Worm (Caenorhabditis elegans) whole organism, L1 larva: ENCODE data around the gene F59E11.6.
A peak's percentile ranks its signal among the peaks of the same experiment; 100 is the strongest.

Experiments used
- ama-1 ChIP-seq: fragments of 150-350 bp; optimal IDR thresholded peaks from 2 replicates; lab custom pipeline; 2014
- blmp-1 ChIP-seq: fragments of 150-350 bp; optimal IDR thresholded peaks from 2 replicates; lab custom pipeline; 2014; ENCODE audit warnings: missing biosample characterization, missing genetic modification characterization
- ceh-63 ChIP-seq: fragments of 200-800 bp; sonication (Bioruptor generic); optimal IDR thresholded peaks from 2 replicates; lab custom pipeline; 2018; ENCODE audit warnings: mild to moderate bottlenecking, missing genetic modification characterization, missing compliant biosample characterization
- ceh-88 ChIP-seq: fragments of 200-800 bp; sonication (Bioruptor generic); IDR thresholded peaks from 2 replicates; pipeline ENCODE4 v1.3.6; 2022; ENCODE audit warnings: missing genetic modification characterization, missing compliant biosample characterization
- ceh-90 ChIP-seq: sonication (generic microtip); optimal IDR thresholded peaks from 2 replicates; lab custom pipeline; 2016; ENCODE audit warnings: missing genetic modification characterization, missing compliant biosample characterization
- dpl-1 ChIP-seq, 3 experiments: fragments of 150-350 bp in 2 of 3; sonication (generic microtip) in 1 of 3; optimal IDR thresholded peaks; 2 replicates each; lab custom pipeline; 2014 to 2017; ENCODE audit warnings: missing biosample characterization in 3 of 3, missing genetic modification characterization in 3 of 3, missing genetic modification reagents in 3 of 3
- dsc-1 ChIP-seq: sonication (generic microtip); optimal IDR thresholded peaks from 2 replicates; lab custom pipeline; 2016; ENCODE audit warnings: mild to moderate bottlenecking, missing genetic modification characterization, missing compliant biosample characterization
- efl-1 ChIP-seq, 4 experiments: fragments of 150-350 bp; optimal IDR thresholded peaks in 3 of 4; peaks in 1 of 4; 1 replicate in 1 of 4; 2 replicates in 3 of 4; lab custom pipeline; 2014; ENCODE audit warnings: missing biosample characterization in 2 of 4, missing genetic modification characterization in 2 of 4, missing genetic modification reagents in 2 of 4
- egl-27 ChIP-seq, 2 experiments: fragments of 150-350 bp in 1 of 2; sonication (generic microtip); optimal IDR thresholded peaks; 3 replicates each; lab custom pipeline; 2017 to 2018; ENCODE audit warnings: missing biosample characterization in 2 of 2, missing genetic modification characterization in 2 of 2, missing genetic modification reagents in 2 of 2
- elt-3 ChIP-seq, 6 experiments: fragments of 150-350 bp in 1 of 6; sonication (generic microtip); optimal IDR thresholded peaks; 2 replicates each; lab custom pipeline; 2017 to 2018; ENCODE audit warnings: missing biosample characterization in 6 of 6, missing genetic modification characterization in 6 of 6, inconsistent platforms in 1 of 6
- fkh-10 ChIP-seq: sonication (generic microtip); optimal IDR thresholded peaks from 2 replicates; lab custom pipeline; 2017; ENCODE audit warnings: missing biosample characterization, missing genetic modification reagents, missing genetic modification characterization
- fos-1 ChIP-seq: fragments of 150-350 bp; optimal IDR thresholded peaks from 2 replicates; lab custom pipeline; 2014; ENCODE audit warnings: missing biosample characterization, missing genetic modification characterization
- hpl-2 ChIP-seq: fragments of 150-350 bp; optimal IDR thresholded peaks from 2 replicates; lab custom pipeline; 2014; ENCODE audit warnings: missing biosample characterization, missing genetic modification reagents, missing genetic modification characterization
- jun-1 ChIP-seq: fragments of 150-350 bp; optimal IDR thresholded peaks from 2 replicates; lab custom pipeline; 2014; ENCODE audit warnings: missing biosample characterization, missing genetic modification reagents, missing genetic modification characterization
- lin-14 ChIP-seq: fragments of 200-800 bp; sonication (Bioruptor generic); optimal IDR thresholded peaks from 2 replicates; lab custom pipeline; 2018; ENCODE audit warnings: mild to moderate bottlenecking, missing genetic modification characterization, moderate library complexity, missing compliant biosample characterization
- lir-3 ChIP-seq: sonication (generic microtip); optimal IDR thresholded peaks from 2 replicates; lab custom pipeline; 2016; ENCODE audit warnings: mild to moderate bottlenecking, missing genetic modification characterization, moderate library complexity, missing compliant biosample characterization; ENCODE audit not compliant: poor library complexity
- lsy-2 ChIP-seq, 2 experiments: fragments of 150-350 bp; optimal IDR thresholded peaks; 2 replicates each; lab custom pipeline; 2014; ENCODE audit warnings: missing biosample characterization in 2 of 2, missing genetic modification characterization in 2 of 2
- mdl-1 ChIP-seq, 2 experiments: fragments of 150-350 bp; optimal IDR thresholded peaks; 2 replicates each; lab custom pipeline; 2014 to 2017; ENCODE audit warnings: missing biosample characterization in 2 of 2, missing genetic modification characterization in 2 of 2, inconsistent platforms in 1 of 2
- nhr-11 ChIP-seq: fragments of 150-350 bp; optimal IDR thresholded peaks from 2 replicates; lab custom pipeline; 2014; ENCODE audit warnings: missing biosample characterization, missing genetic modification characterization
- nhr-19 ChIP-seq: fragments of 200-800 bp; sonication (Bioruptor generic); conservative IDR thresholded peaks from 2 replicates; pipeline ENCODE4 v1.3.6; 2022; ENCODE audit warnings: missing genetic modification characterization, missing compliant biosample characterization
- nhr-47 ChIP-seq: sonication (generic microtip); optimal IDR thresholded peaks from 2 replicates; lab custom pipeline; 2016; ENCODE audit warnings: mild to moderate bottlenecking, missing genetic modification characterization, moderate library complexity, missing compliant biosample characterization
- nhr-76 ChIP-seq: sonication (generic microtip); optimal IDR thresholded peaks from 2 replicates; lab custom pipeline; 2017; ENCODE audit warnings: missing biosample characterization, missing genetic modification characterization
- nhr-84 ChIP-seq: sonication (generic microtip); optimal IDR thresholded peaks from 2 replicates; lab custom pipeline; 2017; ENCODE audit warnings: missing biosample characterization, missing genetic modification characterization
- nhr-85 ChIP-seq: sonication (generic microtip); peaks from one replicate; lab custom pipeline; 2016; ENCODE audit warnings: missing genetic modification characterization, inconsistent platforms, missing compliant biosample characterization
- nhr-90 ChIP-seq: sonication (generic microtip); optimal IDR thresholded peaks from 2 replicates; lab custom pipeline; 2016; ENCODE audit warnings: mild to moderate bottlenecking, missing genetic modification characterization, missing compliant biosample characterization; ENCODE audit not compliant: poor library complexity
- pag-3 ChIP-seq: sonication (generic microtip); optimal IDR thresholded peaks from 2 replicates; lab custom pipeline; 2017; ENCODE audit warnings: missing genetic modification characterization, mild to moderate bottlenecking, missing compliant biosample characterization, antibody characterized with exemption, borderline replicate concordance; ENCODE audit not compliant: insufficient read depth
- pqm-1 ChIP-seq: sonication (generic microtip); optimal IDR thresholded peaks from 3 replicates; lab custom pipeline; 2017; ENCODE audit warnings: missing biosample characterization, missing genetic modification characterization
- rnt-1 ChIP-seq: sonication (generic microtip); optimal IDR thresholded peaks from 2 replicates; lab custom pipeline; 2016; ENCODE audit warnings: mild to moderate bottlenecking, missing genetic modification characterization, moderate library complexity, missing compliant biosample characterization
- snpc-4 ChIP-seq: fragments of 150-350 bp; optimal IDR thresholded peaks from 2 replicates; lab custom pipeline; 2014; ENCODE audit warnings: missing biosample characterization, missing genetic modification characterization
- snu-23 ChIP-seq: sonication (generic microtip); optimal IDR thresholded peaks from 2 replicates; lab custom pipeline; 2016; ENCODE audit warnings: missing genetic modification characterization, missing compliant biosample characterization
- sox-4 ChIP-seq: sonication (generic microtip); optimal IDR thresholded peaks from 2 replicates; lab custom pipeline; 2016; ENCODE audit warnings: missing genetic modification characterization, missing compliant biosample characterization
- sup-37 ChIP-seq: fragments of 200-800 bp; sonication (Bioruptor generic); optimal IDR thresholded peaks from 2 replicates; lab custom pipeline; 2018; ENCODE audit warnings: mild to moderate bottlenecking, missing genetic modification characterization, missing compliant biosample characterization
- swsn-7 ChIP-seq: sonication (generic microtip); optimal IDR thresholded peaks from 2 replicates; lab custom pipeline; 2016; ENCODE audit warnings: missing genetic modification characterization, missing compliant biosample characterization
- tbx-2 ChIP-seq: sonication (generic microtip); optimal IDR thresholded peaks from 2 replicates; lab custom pipeline; 2016; ENCODE audit warnings: missing genetic modification characterization, missing compliant biosample characterization
- vab-15 ChIP-seq: sonication (generic microtip); optimal IDR thresholded peaks from 2 replicates; lab custom pipeline; 2017; ENCODE audit warnings: missing genotype, mild to moderate bottlenecking, missing genetic modification characterization, missing compliant biosample characterization
- zip-4 ChIP-seq: fragments of 200-800 bp; sonication (Bioruptor generic); optimal IDR thresholded peaks from 2 replicates; lab custom pipeline; 2018; ENCODE audit warnings: mild to moderate bottlenecking, missing genetic modification characterization, moderate library complexity, missing compliant biosample characterization
- ztf-4 ChIP-seq: fragments of 150-350 bp; optimal IDR thresholded peaks from 2 replicates; lab custom pipeline; 2014; ENCODE audit warnings: missing biosample characterization, missing genetic modification characterization

Gene F59E11.6

DNA sequence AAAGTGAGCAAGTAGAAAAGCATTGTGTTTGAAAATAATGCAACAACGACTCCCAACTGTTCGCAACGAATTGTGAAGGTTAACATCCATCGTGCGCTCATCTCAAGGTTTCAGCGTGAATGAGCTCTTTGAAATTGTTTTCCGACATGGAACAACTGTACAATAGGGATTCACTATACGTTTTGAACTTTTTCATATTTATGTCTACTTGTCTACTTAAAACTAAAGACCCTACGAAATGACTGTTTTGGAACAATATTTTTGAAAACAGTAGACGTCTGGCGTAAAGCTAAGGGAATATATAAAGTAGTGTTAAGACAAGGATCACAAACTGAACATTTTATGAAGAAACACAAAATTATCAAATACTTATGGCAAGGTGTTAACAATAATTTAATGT, 8.0 kb upstream of the F59E11.6 start, which contains the start of gene str-86:
TSS of gene str-86 (minus strand) at position 101 of the 400 bp plus-strand sequence.
- TF ChIP-seq dpl-1 (GFP tag; optimal IDR thresholded peaks at IDR 0.05; lab: Kevin White, UChicago) (no peak), elt-3 (tag; optimal IDR thresholded peaks at IDR 0.05; lab: Kevin White, UChicago) (no peak), ama-1 (lab: Kevin White, UChicago) (no peak), ztf-4 (no peak), fkh-10 (no peak), snu-23 (GFP tag; lab: Kevin White, UChicago) (no peak), lir-3 (tag; lab: Kevin White, UChicago) (no peak), lsy-2 (tag; optimal IDR thresholded peaks at IDR 0.05; lab: Kevin White, UChicago) (no peak), lin-14 (GFP tag; lab: Kevin White, UChicago) (no peak), sup-37 (no peak)
- TF ChIP-seq, all 84 proteins: peak for 0

DNA sequence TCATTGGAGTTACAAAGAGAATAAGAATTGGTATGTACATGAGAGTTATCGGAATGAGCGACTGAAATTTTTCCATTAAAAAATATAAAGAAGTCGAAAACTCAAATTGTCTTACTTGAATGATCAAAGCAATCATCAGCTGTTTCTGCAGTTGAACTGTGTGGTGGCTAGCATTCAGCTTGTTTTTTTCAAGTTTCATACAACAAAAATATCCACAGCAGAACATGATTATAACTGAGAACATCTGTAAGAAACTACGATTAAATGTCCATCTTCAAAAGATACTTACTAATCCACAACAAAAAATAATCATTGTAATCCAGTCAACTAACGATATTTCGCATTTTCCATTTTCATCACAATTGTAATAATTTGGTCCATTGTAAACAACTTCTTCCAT, 6.8 kb upstream of the F59E11.6 start:
- TF ChIP-seq efl-1 (optimal IDR thresholded peaks at IDR 0.05; lab: Kevin White, UChicago) (no peak), efl-1 (GFP tag; optimal IDR thresholded peaks at IDR 0.05 in 1 of 2; lab: Kevin White, UChicago) (peak in 1 of 2 experiments; percentile 92), hpl-2 (GFP tag; lab: Kevin White, UChicago) (no peak), jun-1 (tag; lab: Kevin White, UChicago) (no peak)
- TF ChIP-seq, all 84 proteins: peak for 1

DNA sequence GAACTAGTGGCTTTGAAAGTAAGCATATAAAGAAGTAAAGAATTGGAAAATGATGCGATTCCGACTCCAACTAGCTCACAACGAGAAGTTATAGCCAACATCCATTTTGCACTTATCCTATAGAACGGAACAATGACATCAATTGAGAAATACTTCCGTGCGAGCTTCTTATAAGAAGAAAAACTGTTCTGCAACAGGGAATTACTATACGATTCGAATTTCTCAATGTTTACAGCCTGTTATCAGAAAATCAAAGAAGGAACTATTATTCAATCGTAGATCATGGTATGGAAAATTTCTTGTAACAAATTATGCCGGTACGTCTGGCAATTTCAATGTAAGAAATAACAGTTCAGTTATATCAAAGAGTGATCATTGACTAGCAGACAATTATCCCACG, 5.8 kb upstream of the F59E11.6 start, which contains the start of gene str-85:
TSS of gene str-85 (minus strand) at position 101 of the 400 bp plus-strand sequence.
- TF ChIP-seq nhr-90: no peak
- no peak for TF ChIP-seq elt-3 (tag; optimal IDR thresholded peaks at IDR 0.05; lab: Kevin White, UChicago)
- no peak for TF ChIP-seq pqm-1 (tag; lab: Kevin White, UChicago)
- TF ChIP-seq sup-37: no peak
- no peak for TF ChIP-seq mdl-1 (tag; optimal IDR thresholded peaks at IDR 0.05; lab: Kevin White, UChicago)
- TF ChIP-seq pag-3 (tag; lab: Kevin White, UChicago): no peak
- no peak for TF ChIP-seq ceh-63
- no peak for TF ChIP-seq zip-4 (GFP tag; lab: Kevin White, UChicago)
- no peak for TF ChIP-seq snpc-4 (tag; lab: Kevin White, UChicago)
- no peak for TF ChIP-seq nhr-85
- no peak for TF ChIP-seq nhr-11 (tag; lab: Kevin White, UChicago)
- no peak for TF ChIP-seq ceh-88 (GFP tag; lab: Robert Waterston, UW)
- no peak for TF ChIP-seq sox-4 (tag; lab: Kevin White, UChicago)
- TF ChIP-seq nhr-76 (tag; lab: Kevin White, UChicago): no peak
- no peak for TF ChIP-seq lir-3 (tag; lab: Kevin White, UChicago)
- TF ChIP-seq nhr-84 (tag; lab: Kevin White, UChicago): no peak
- no peak for TF ChIP-seq nhr-19 (GFP tag; lab: Robert Waterston, UW)
- TF ChIP-seq, all 84 proteins: peak for 0

DNA sequence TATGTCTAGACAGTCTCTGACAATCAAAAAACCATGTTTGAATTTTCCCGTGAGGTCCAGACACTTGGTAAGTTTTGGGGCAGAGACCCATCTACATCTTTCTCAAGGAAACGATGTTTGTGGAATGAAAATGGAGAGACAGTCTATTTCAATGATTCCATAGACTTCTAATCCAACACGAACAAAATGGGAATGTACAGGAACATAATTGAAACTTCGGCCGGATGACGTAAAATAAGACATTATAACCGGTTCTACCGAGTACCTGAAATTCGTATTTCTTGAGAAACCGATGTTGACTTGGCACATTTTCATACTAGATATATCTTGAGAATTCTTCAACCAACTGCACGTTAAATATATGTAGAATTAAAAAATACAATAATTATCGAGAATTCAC, 3.5 kb upstream of the F59E11.6 start, which contains the start of gene str-87:
TSS of gene str-87 (minus strand) at position 101 of the 400 bp plus-strand sequence.
- TF ChIP-seq fkh-10 (no peak), ceh-90 (no peak), fos-1 (no peak), sox-4 (tag; lab: Kevin White, UChicago) (no peak), tbx-2 (tag; lab: Kevin White, UChicago) (no peak), dpl-1 (GFP tag; optimal IDR thresholded peaks at IDR 0.05; lab: Kevin White, UChicago) (no peak), nhr-47 (tag; lab: Kevin White, UChicago) (no peak), zip-4 (GFP tag; lab: Kevin White, UChicago) (no peak), dsc-1 (no peak), lin-14 (GFP tag; lab: Kevin White, UChicago) (no peak), swsn-7 (tag; lab: Kevin White, UChicago) (no peak), egl-27 (tag; optimal IDR thresholded peaks at IDR 0.05; lab: Kevin White, UChicago) (no peak), lir-3 (tag; lab: Kevin White, UChicago) (no peak), rnt-1 (tag; lab: Kevin White, UChicago) (no peak), blmp-1 (tag; lab: Kevin White, UChicago) (no peak), vab-15 (tag; lab: Kevin White, UChicago) (no peak)
- TF ChIP-seq, all 84 proteins: peak for 0
